Worm (Caenorhabditis elegans) whole organism, L1 larva: ENCODE data around the gene cyn-12.

Experiments used
- C04F5.9 ChIP-seq: sonication (generic microtip); optimal IDR thresholded peaks from 2 replicates; lab custom pipeline; 2016; ENCODE audit warnings: missing genetic modification characterization, missing compliant biosample characterization
- C16A3.4 ChIP-seq: fragments of 150-350 bp; optimal IDR thresholded peaks from 2 replicates; lab custom pipeline; 2014; ENCODE audit warnings: missing biosample characterization, missing genetic modification characterization
- C34B4.2 ChIP-seq: sonication (generic microtip); optimal IDR thresholded peaks from 2 replicates; lab custom pipeline; 2017; ENCODE audit warnings: mild to moderate bottlenecking, missing genetic modification characterization, missing compliant biosample characterization
- F16B12.6 ChIP-seq: fragments of 150-350 bp; optimal IDR thresholded peaks from 2 replicates; lab custom pipeline; 2014; ENCODE audit warnings: missing biosample characterization, missing genetic modification characterization
- alr-1 ChIP-seq: fragments of 200-800 bp; sonication (Bioruptor generic); optimal IDR thresholded peaks from 2 replicates; lab custom pipeline; 2018; ENCODE audit warnings: borderline replicate concordance, mild to moderate bottlenecking, missing genetic modification characterization, missing compliant biosample characterization
- ceh-88 ChIP-seq: fragments of 200-800 bp; sonication (Bioruptor generic); IDR thresholded peaks from 2 replicates; pipeline ENCODE4 v1.3.6; 2022; ENCODE audit warnings: missing genetic modification characterization, missing compliant biosample characterization
- ceh-90 ChIP-seq: sonication (generic microtip); optimal IDR thresholded peaks from 2 replicates; lab custom pipeline; 2016; ENCODE audit warnings: missing genetic modification characterization, missing compliant biosample characterization
- dpl-1 ChIP-seq, 3 experiments: fragments of 150-350 bp in 2 of 3; sonication (generic microtip) in 1 of 3; optimal IDR thresholded peaks; 2 replicates each; lab custom pipeline; 2014 to 2017; ENCODE audit warnings: missing biosample characterization in 3 of 3, missing genetic modification characterization in 3 of 3, missing genetic modification reagents in 3 of 3
- dsc-1 ChIP-seq: sonication (generic microtip); optimal IDR thresholded peaks from 2 replicates; lab custom pipeline; 2016; ENCODE audit warnings: mild to moderate bottlenecking, missing genetic modification characterization, missing compliant biosample characterization
- efl-1 ChIP-seq, 4 experiments: fragments of 150-350 bp; optimal IDR thresholded peaks in 3 of 4; peaks in 1 of 4; 1 replicate in 1 of 4; 2 replicates in 3 of 4; lab custom pipeline; 2014; ENCODE audit warnings: missing biosample characterization in 2 of 4, missing genetic modification characterization in 2 of 4, missing genetic modification reagents in 2 of 4
- efl-3 ChIP-seq: fragments of 200-800 bp; sonication (Bioruptor generic); optimal IDR thresholded peaks from 2 replicates; lab custom pipeline; 2018; ENCODE audit warnings: mild to moderate bottlenecking, missing genetic modification characterization, missing compliant biosample characterization
- egl-13 ChIP-seq: sonication (generic microtip); optimal IDR thresholded peaks from 2 replicates; lab custom pipeline; 2016; ENCODE audit warnings: missing genotype, missing genetic modification reagents, missing genetic modification characterization, missing compliant biosample characterization
- elt-2 ChIP-seq: sonication (generic microtip); optimal IDR thresholded peaks from 2 replicates; lab custom pipeline; 2016; ENCODE audit warnings: missing genetic modification characterization, mild to moderate bottlenecking, inconsistent platforms, missing compliant biosample characterization, missing genetic modification reagents
- elt-3 ChIP-seq, 6 experiments: fragments of 150-350 bp in 1 of 6; sonication (generic microtip); optimal IDR thresholded peaks; 2 replicates each; lab custom pipeline; 2017 to 2018; ENCODE audit warnings: missing biosample characterization in 6 of 6, missing genetic modification characterization in 6 of 6, inconsistent platforms in 1 of 6
- ets-5 ChIP-seq: fragments of 200-800 bp; sonication (Bioruptor generic); IDR thresholded peaks from 2 replicates; pipeline ENCODE4 v1.3.6; 2022; ENCODE audit warnings: missing genetic modification characterization, missing compliant biosample characterization
- fkh-4 ChIP-seq: sonication (generic microtip); optimal IDR thresholded peaks from 2 replicates; lab custom pipeline; 2016; ENCODE audit warnings: missing compliant biosample characterization, missing genetic modification characterization, borderline replicate concordance
- hlh-17 ChIP-seq: fragments of 200-800 bp; sonication (Bioruptor generic); optimal IDR thresholded peaks from 2 replicates; lab custom pipeline; 2018; ENCODE audit warnings: missing genetic modification characterization, mild to moderate bottlenecking, missing compliant biosample characterization, moderate library complexity, borderline replicate concordance
- irx-1 ChIP-seq: sonication (generic microtip); optimal IDR thresholded peaks from 2 replicates; lab custom pipeline; 2016; ENCODE audit warnings: missing genetic modification characterization, missing compliant biosample characterization
- isw-1 ChIP-seq: fragments of 200-800 bp; sonication (Bioruptor generic); IDR thresholded peaks from 2 replicates; pipeline ENCODE4 v1.3.6; 2022; ENCODE audit warnings: missing genetic modification characterization, missing compliant biosample characterization
- lin-14 ChIP-seq: fragments of 200-800 bp; sonication (Bioruptor generic); optimal IDR thresholded peaks from 2 replicates; lab custom pipeline; 2018; ENCODE audit warnings: mild to moderate bottlenecking, missing genetic modification characterization, moderate library complexity, missing compliant biosample characterization
- lin-15B ChIP-seq: fragments of 150-350 bp; sonication (generic microtip); optimal IDR thresholded peaks from 3 replicates; lab custom pipeline; 2014; ENCODE audit warnings: missing biosample characterization, missing genetic modification characterization
- lir-3 ChIP-seq: sonication (generic microtip); optimal IDR thresholded peaks from 2 replicates; lab custom pipeline; 2016; ENCODE audit warnings: mild to moderate bottlenecking, missing genetic modification characterization, moderate library complexity, missing compliant biosample characterization; ENCODE audit not compliant: poor library complexity
- lsy-2 ChIP-seq, 2 experiments: fragments of 150-350 bp; optimal IDR thresholded peaks; 2 replicates each; lab custom pipeline; 2014; ENCODE audit warnings: missing biosample characterization in 2 of 2, missing genetic modification characterization in 2 of 2
- mab-9 ChIP-seq: fragments of 200-800 bp; sonication (Bioruptor generic); IDR thresholded peaks from 2 replicates; pipeline ENCODE4 v1.3.6; 2022; ENCODE audit warnings: missing genetic modification reagents, missing genetic modification characterization, missing compliant biosample characterization
- mef-2 ChIP-seq: fragments of 150-350 bp; optimal IDR thresholded peaks from 2 replicates; lab custom pipeline; 2014; ENCODE audit warnings: missing biosample characterization, missing genetic modification characterization
- nhr-11 ChIP-seq: fragments of 150-350 bp; optimal IDR thresholded peaks from 2 replicates; lab custom pipeline; 2014; ENCODE audit warnings: missing biosample characterization, missing genetic modification characterization
- nhr-12 ChIP-seq: sonication (generic microtip); optimal IDR thresholded peaks from 2 replicates; lab custom pipeline; 2017; ENCODE audit warnings: missing biosample characterization, missing genetic modification characterization
- nhr-19 ChIP-seq: fragments of 200-800 bp; sonication (Bioruptor generic); conservative IDR thresholded peaks from 2 replicates; pipeline ENCODE4 v1.3.6; 2022; ENCODE audit warnings: missing genetic modification characterization, missing compliant biosample characterization
- nhr-20 ChIP-seq: sonication (generic microtip); optimal IDR thresholded peaks from 2 replicates; lab custom pipeline; 2016; ENCODE audit warnings: mild to moderate bottlenecking, missing genetic modification characterization, missing compliant biosample characterization
- nhr-237 ChIP-seq: fragments of 150-350 bp; optimal IDR thresholded peaks from 2 replicates; lab custom pipeline; 2014; ENCODE audit warnings: missing biosample characterization, missing genetic modification characterization
- nhr-71 ChIP-seq: sonication (generic microtip); optimal IDR thresholded peaks from 2 replicates; lab custom pipeline; 2016; ENCODE audit warnings: mild to moderate bottlenecking, missing genetic modification characterization, moderate library complexity, missing compliant biosample characterization
- nhr-77 ChIP-seq: fragments of 150-350 bp; optimal IDR thresholded peaks from 2 replicates; lab custom pipeline; 2014; ENCODE audit warnings: missing biosample characterization, missing genetic modification characterization
- nhr-84 ChIP-seq: sonication (generic microtip); optimal IDR thresholded peaks from 2 replicates; lab custom pipeline; 2017; ENCODE audit warnings: missing biosample characterization, missing genetic modification characterization
- pag-3 ChIP-seq: sonication (generic microtip); optimal IDR thresholded peaks from 2 replicates; lab custom pipeline; 2017; ENCODE audit warnings: missing genetic modification characterization, mild to moderate bottlenecking, missing compliant biosample characterization, antibody characterized with exemption, borderline replicate concordance; ENCODE audit not compliant: insufficient read depth
- pqm-1 ChIP-seq: sonication (generic microtip); optimal IDR thresholded peaks from 3 replicates; lab custom pipeline; 2017; ENCODE audit warnings: missing biosample characterization, missing genetic modification characterization
- rnt-1 ChIP-seq: sonication (generic microtip); optimal IDR thresholded peaks from 2 replicates; lab custom pipeline; 2016; ENCODE audit warnings: mild to moderate bottlenecking, missing genetic modification characterization, moderate library complexity, missing compliant biosample characterization
- skn-1 ChIP-seq: fragments of 150-350 bp; optimal IDR thresholded peaks from 2 replicates; lab custom pipeline; 2014; ENCODE audit warnings: missing biosample characterization, missing genetic modification characterization
- snpc-4 ChIP-seq: fragments of 150-350 bp; optimal IDR thresholded peaks from 2 replicates; lab custom pipeline; 2014; ENCODE audit warnings: missing biosample characterization, missing genetic modification characterization
- snu-23 ChIP-seq: sonication (generic microtip); optimal IDR thresholded peaks from 2 replicates; lab custom pipeline; 2016; ENCODE audit warnings: missing genetic modification characterization, missing compliant biosample characterization
- sox-4 ChIP-seq: sonication (generic microtip); optimal IDR thresholded peaks from 2 replicates; lab custom pipeline; 2016; ENCODE audit warnings: missing genetic modification characterization, missing compliant biosample characterization
- sup-37 ChIP-seq: fragments of 200-800 bp; sonication (Bioruptor generic); optimal IDR thresholded peaks from 2 replicates; lab custom pipeline; 2018; ENCODE audit warnings: mild to moderate bottlenecking, missing genetic modification characterization, missing compliant biosample characterization
- tbx-2 ChIP-seq: sonication (generic microtip); optimal IDR thresholded peaks from 2 replicates; lab custom pipeline; 2016; ENCODE audit warnings: missing genetic modification characterization, missing compliant biosample characterization
- tlp-1 ChIP-seq: fragments of 150-350 bp; optimal IDR thresholded peaks from 2 replicates; lab custom pipeline; 2014; ENCODE audit warnings: missing biosample characterization, missing genetic modification characterization
- unc-130 ChIP-seq: fragments of 150-350 bp; optimal IDR thresholded peaks from 2 replicates; lab custom pipeline; 2017; ENCODE audit warnings: missing biosample characterization, missing genetic modification characterization, inconsistent platforms
- unc-86 ChIP-seq: sonication (generic microtip); optimal IDR thresholded peaks from 2 replicates; lab custom pipeline; 2016; ENCODE audit warnings: missing genetic modification characterization, missing compliant biosample characterization
- vab-15 ChIP-seq: sonication (generic microtip); optimal IDR thresholded peaks from 2 replicates; lab custom pipeline; 2017; ENCODE audit warnings: missing genotype, mild to moderate bottlenecking, missing genetic modification characterization, missing compliant biosample characterization
- xbp-1 ChIP-seq: sonication (generic microtip); optimal IDR thresholded peaks from 2 replicates; lab custom pipeline; 2016; ENCODE audit warnings: missing genetic modification characterization, missing compliant biosample characterization
- zag-1 ChIP-seq: fragments of 150-350 bp; optimal IDR thresholded peaks from 2 replicates; lab custom pipeline; 2014; ENCODE audit warnings: missing biosample characterization, missing genetic modification characterization

cyn-12 gene

DNA sequence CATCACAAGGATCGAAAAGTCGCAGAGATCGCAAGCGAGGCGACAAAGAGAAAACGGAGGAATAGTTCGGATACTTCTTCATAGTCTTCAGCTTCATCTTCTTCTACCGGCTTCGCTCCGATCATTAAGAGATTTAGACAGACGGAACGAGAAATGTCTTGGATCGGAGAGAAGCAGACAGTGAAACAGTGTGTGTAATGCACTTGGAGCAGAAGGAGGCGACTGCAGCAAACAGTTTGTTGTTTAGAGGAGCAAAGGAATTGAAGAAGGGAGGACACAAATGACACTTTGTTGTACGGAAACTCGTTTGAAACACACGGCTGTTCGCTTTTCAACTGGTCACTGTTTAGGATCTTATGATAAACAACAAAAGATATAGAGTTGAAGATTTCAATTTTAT, 33.6 kb downstream of the cyn-12 start (continued):
- TF ChIP-seq nhr-12 (tag; lab: Kevin White, UChicago) (no peak), mef-2 (no peak), egl-13 (no peak), pqm-1 (tag; lab: Kevin White, UChicago) (no peak), dsc-1 (tag; lab: Kevin White, UChicago) (no peak), tlp-1 (no peak), unc-86 (tag; lab: Kevin White, UChicago) (no peak), tbx-2 (tag; lab: Kevin White, UChicago) (peak; percentile 15), sup-37 (no peak)

DNA sequence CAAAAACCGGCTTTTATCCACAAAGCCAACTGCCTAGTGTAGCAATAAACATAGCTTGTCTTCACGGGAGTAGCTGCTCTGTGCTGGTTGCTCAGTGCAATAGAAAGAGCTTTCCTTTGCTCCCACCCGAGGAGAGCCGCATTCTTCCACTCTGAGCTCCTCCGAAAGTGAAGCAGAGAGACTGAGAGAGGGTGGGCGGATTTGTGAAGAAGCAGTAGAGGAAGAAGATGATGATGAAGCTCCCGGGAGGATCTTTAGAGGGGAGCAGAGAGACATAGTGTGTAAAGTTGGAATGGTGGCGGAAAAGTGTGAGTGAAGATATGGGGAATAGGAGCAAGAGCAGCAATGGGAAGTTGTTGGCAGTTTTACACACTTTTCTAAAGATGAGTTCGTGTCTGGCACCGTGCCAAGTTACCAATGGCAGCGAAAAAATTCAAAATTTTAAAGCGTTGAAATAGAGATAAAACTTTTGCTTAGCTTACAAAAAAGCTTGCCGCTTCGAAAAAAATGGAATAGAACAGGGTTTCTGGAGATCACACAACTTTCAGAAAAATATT, 34.4 kb downstream of the cyn-12 start, which contains the start of gene ZC477.4:
ZC477.4 (minus strand) TSS at position 276 of the 557 bp plus-strand sequence.
- peak; percentile 25 for TF ChIP-seq unc-130 (tag; lab: Kevin White, UChicago)
- TF ChIP-seq nhr-71 (tag; lab: Kevin White, UChicago) = peak; percentile 59
- TF ChIP-seq alr-1 (tag; lab: Kevin White, UChicago) = no peak
- peak; percentile 16 to 17 for TF ChIP-seq lsy-2 (tag; optimal IDR thresholded peaks at IDR 0.05; lab: Kevin White, UChicago)
- peak; percentile 74 for TF ChIP-seq lin-14 (GFP tag; lab: Kevin White, UChicago)
- no peak for TF ChIP-seq elt-2 (tag; lab: Kevin White, UChicago)
- no peak for TF ChIP-seq ets-5 (GFP tag; lab: Robert Waterston, UW)
- TF ChIP-seq tlp-1 = no peak
- peak; percentile 26; the same call in 1 of the 2 replicates for TF ChIP-seq nhr-19 (GFP tag; lab: Robert Waterston, UW)
- TF ChIP-seq nhr-77 (tag; lab: Kevin White, UChicago) = peak; percentile 4
- peak; percentile 59 for TF ChIP-seq dsc-1 (tag; lab: Kevin White, UChicago)
- TF ChIP-seq ceh-88 (GFP tag; lab: Robert Waterston, UW) = no peak
- TF ChIP-seq fkh-4 = no peak
- TF ChIP-seq lir-3 = no peak
- TF ChIP-seq sox-4 = no peak
- no peak for TF ChIP-seq ceh-90
- no peak for TF ChIP-seq elt-3 (tag; optimal IDR thresholded peaks at IDR 0.05; lab: Kevin White, UChicago)
- TF ChIP-seq xbp-1 (tag; lab: Kevin White, UChicago) = no peak
- TF ChIP-seq nhr-20 = peak; percentile 32
- peak; percentile 37 for TF ChIP-seq snu-23 (GFP tag; lab: Kevin White, UChicago)
- no peak for TF ChIP-seq mef-2
- TF ChIP-seq irx-1 = no peak
- TF ChIP-seq sup-37 = no peak
- TF ChIP-seq lin-15B (tag; lab: Kevin White, UChicago) = no peak
- no peak for TF ChIP-seq zag-1 (tag; lab: Kevin White, UChicago)
- TF ChIP-seq snpc-4 (tag; lab: Kevin White, UChicago) = no peak
- peak; percentile 58 for TF ChIP-seq rnt-1 (tag; lab: Kevin White, UChicago)
- TF ChIP-seq F16B12.6 (tag; lab: Kevin White, UChicago) = no peak
- no peak for TF ChIP-seq C16A3.4 (tag; lab: Kevin White, UChicago)
- TF ChIP-seq vab-15 (tag; lab: Kevin White, UChicago) = no peak
- TF ChIP-seq pag-3 (tag; lab: Kevin White, UChicago) = peak; percentile 90
- no peak for TF ChIP-seq efl-3 (GFP tag; lab: Kevin White, UChicago)
- TF ChIP-seq C34B4.2 (tag; lab: Kevin White, UChicago) = no peak
- TF ChIP-seq nhr-84 (tag; lab: Kevin White, UChicago) = no peak
- no peak for TF ChIP-seq nhr-11 (tag; lab: Kevin White, UChicago)
- TF ChIP-seq skn-1 = no peak
- no peak for TF ChIP-seq tbx-2 (tag; lab: Kevin White, UChicago)
- no peak for TF ChIP-seq nhr-237
- TF ChIP-seq mab-9 (GFP tag; lab: Robert Waterston, UW) = no peak
- no peak for TF ChIP-seq C04F5.9
- peak in 1 of 3 experiments; percentile 7 for TF ChIP-seq dpl-1 (GFP tag; optimal IDR thresholded peaks at IDR 0.05; lab: Kevin White, UChicago)
- no peak for TF ChIP-seq isw-1 (GFP tag; lab: Robert Waterston, UW)
- TF ChIP-seq pqm-1 (tag; lab: Kevin White, UChicago) = no peak
- TF ChIP-seq efl-1 (optimal IDR thresholded peaks at IDR 0.05; lab: Kevin White, UChicago) = no peak
- TF ChIP-seq efl-1 (GFP tag; optimal IDR thresholded peaks at IDR 0.05 in 1 of 2; lab: Kevin White, UChicago) = no peak
- no peak for TF ChIP-seq hlh-17
